Fruit fly (Drosophila melanogaster) whole organism, embryonic: Measurements from ENCODE around the gene CG32137.

Experiments used
- Abd-B ChIP-seq: fragments of 200-800 bp; sonication (Bioruptor generic); optimal IDR thresholded peaks from 2 replicates; lab custom pipeline; 2018; ENCODE audit warnings: missing biosample characterization, mild to moderate bottlenecking, missing genetic modification characterization, moderate library complexity
- Aef1 ChIP-seq: fragments of 200-800 bp; sonication (Bioruptor generic); IDR thresholded peaks from 3 replicates; pipeline ENCODE4 v1.3.6; 2022; ENCODE audit warnings: missing biosample characterization, missing genetic modification characterization
- Atf-2 ChIP-seq: fragments of 200-800 bp; sonication (Bioruptor generic); optimal IDR thresholded peaks from 2 replicates; lab custom pipeline; 2016; ENCODE audit warnings: missing biosample characterization, missing genetic modification characterization
- Atf6 ChIP-seq: fragments of 200-800 bp; sonication (Bioruptor generic); IDR thresholded peaks from 2 replicates; pipeline ENCODE4 v1.3.6; 2022; ENCODE audit warnings: missing biosample characterization, missing genetic modification characterization
- B-H2 ChIP-seq: fragments of 200-800 bp; sonication (Bioruptor generic); optimal IDR thresholded peaks from 2 replicates; lab custom pipeline; 2018; ENCODE audit warnings: missing biosample characterization, mild to moderate bottlenecking, missing genetic modification characterization
- CG10147 ChIP-seq: fragments of 200-800 bp; sonication (Bioruptor generic); optimal IDR thresholded peaks from 2 replicates; lab custom pipeline; 2019; ENCODE audit warnings: missing biosample characterization, mild to moderate bottlenecking, missing genetic modification characterization, moderate library complexity
- CG10274 ChIP-seq: fragments of 200-800 bp; sonication (Bioruptor generic); optimal IDR thresholded peaks from 3 replicates; lab custom pipeline; 2017; ENCODE audit warnings: missing biosample characterization, mild to moderate bottlenecking, missing genetic modification characterization
- CG10543 ChIP-seq: fragments of 200-800 bp; sonication (Bioruptor generic); optimal IDR thresholded peaks from 3 replicates; lab custom pipeline; 2017; ENCODE audit warnings: missing biosample characterization, mild to moderate bottlenecking, missing genetic modification characterization, moderate library complexity
- CG11093 ChIP-seq: fragments of 200-800 bp; sonication (Bioruptor generic); IDR thresholded peaks from 3 replicates; pipeline ENCODE4 v1.3.6; 2022; ENCODE audit warnings: missing biosample characterization, missing genetic modification characterization
- CG12155 ChIP-seq: fragments of 200-800 bp; sonication (Bioruptor generic); optimal IDR thresholded peaks from 3 replicates; lab custom pipeline; 2016; ENCODE audit warnings: missing biosample characterization, missing genetic modification characterization
- CG13624 ChIP-seq: fragments of 200-800 bp; sonication (Bioruptor generic); optimal IDR thresholded peaks from 2 replicates; lab custom pipeline; 2016; ENCODE audit warnings: missing biosample characterization, missing genetic modification characterization
- CG15011 ChIP-seq: fragments of 200-800 bp; sonication (Bioruptor generic); optimal IDR thresholded peaks from 3 replicates; lab custom pipeline; 2018; ENCODE audit warnings: missing biosample characterization, mild to moderate bottlenecking, missing genetic modification characterization
- CG15514 ChIP-seq: fragments of 200-800 bp; sonication (Bioruptor generic); optimal IDR thresholded peaks from 3 replicates; lab custom pipeline; 2017; ENCODE audit warnings: missing biosample characterization, missing genetic modification characterization, mild to moderate bottlenecking, moderate library complexity, missing genetic modification reagents
- CG18599 ChIP-seq: fragments of 200-800 bp; sonication (Bioruptor generic); optimal IDR thresholded peaks from 3 replicates; lab custom pipeline; 2017; ENCODE audit warnings: missing biosample characterization, missing genetic modification characterization, mild to moderate bottlenecking, moderate library complexity, missing genetic modification reagents
- CG2120 ChIP-seq: fragments of 200-800 bp; sonication (Bioruptor generic); optimal IDR thresholded peaks from 3 replicates; lab custom pipeline; 2016; ENCODE audit warnings: missing biosample characterization, missing genetic modification characterization
- CG2712 ChIP-seq: fragments of 200-800 bp; optimal IDR thresholded peaks from 3 replicates; lab custom pipeline; 2019; ENCODE audit warnings: missing biosample characterization, mild to moderate bottlenecking, missing genetic modification characterization, moderate library complexity
- CG31224 ChIP-seq: fragments of 200-800 bp; sonication (Bioruptor generic); IDR thresholded peaks from 2 replicates; pipeline ENCODE4 v1.3.6; 2022; ENCODE audit warnings: missing biosample characterization, missing genetic modification characterization
- CG34422 ChIP-seq: fragments of 200-800 bp; sonication (Bioruptor generic); IDR thresholded peaks from 3 replicates; pipeline ENCODE4 v1.3.6; 2022; ENCODE audit warnings: missing biosample characterization, missing genetic modification characterization
- CG6175 ChIP-seq: fragments of 200-800 bp; sonication (Bioruptor generic); IDR thresholded peaks from 3 replicates; pipeline ENCODE4 v1.3.6; 2022; ENCODE audit warnings: missing biosample characterization, missing genetic modification characterization
- CG6813 ChIP-seq: fragments of 200-800 bp; sonication (Bioruptor generic); optimal IDR thresholded peaks from 2 replicates; lab custom pipeline; 2017; ENCODE audit warnings: missing biosample characterization, missing genetic modification characterization, mild to moderate bottlenecking, moderate library complexity, missing genetic modification reagents
- CG9609 ChIP-seq: fragments of 200-800 bp; sonication (Bioruptor generic); optimal IDR thresholded peaks from 3 replicates; lab custom pipeline; 2016; ENCODE audit warnings: missing biosample characterization, missing genetic modification characterization
- CG9797 ChIP-seq: fragments of 200-800 bp; sonication (Bioruptor generic); optimal IDR thresholded peaks from 3 replicates; lab custom pipeline; 2018; ENCODE audit warnings: missing biosample characterization, mild to moderate bottlenecking, missing genetic modification characterization
- CTCF ChIP-seq: fragments of 200-800 bp; sonication (Bioruptor generic); optimal IDR thresholded peaks from 2 replicates; lab custom pipeline; 2017; ENCODE audit warnings: missing biosample characterization, mild to moderate bottlenecking, missing genetic modification characterization, moderate library complexity
- Doc3 ChIP-seq: fragments of 200-800 bp; sonication (Bioruptor generic); IDR thresholded peaks from 3 replicates; pipeline ENCODE4 v1.3.6; 2022; ENCODE audit warnings: missing biosample characterization, missing genetic modification characterization; ENCODE audit not compliant: partially characterized antibody
- Dp ChIP-seq: fragments of 200-800 bp; sonication (Bioruptor generic); optimal IDR thresholded peaks from 2 replicates; lab custom pipeline; 2018; ENCODE audit warnings: missing biosample characterization, mild to moderate bottlenecking, missing genetic modification characterization, moderate library complexity
- Ets65A ChIP-seq: fragments of 200-800 bp; sonication (Bioruptor generic); peaks from one replicate; lab custom pipeline; 2016; ENCODE audit warnings: missing biosample characterization, missing genetic modification characterization
- HHEX ChIP-seq: fragments of 200-800 bp; sonication (Bioruptor generic); optimal IDR thresholded peaks from 3 replicates; lab custom pipeline; 2017; ENCODE audit warnings: missing biosample characterization, mild to moderate bottlenecking, missing genetic modification characterization, missing genetic modification reagents
- Hmr ChIP-seq: fragments of 200-800 bp; sonication (Bioruptor generic); optimal IDR thresholded peaks from 3 replicates; lab custom pipeline; 2017; ENCODE audit warnings: mild to moderate bottlenecking, missing biosample characterization, missing genetic modification reagents, missing genetic modification characterization
- Hmx ChIP-seq: fragments of 200-800 bp; sonication (Bioruptor generic); optimal IDR thresholded peaks from 2 replicates; lab custom pipeline; 2016; ENCODE audit warnings: missing biosample characterization, missing genetic modification characterization
- Hr39 ChIP-seq: fragments of >200 bp; optimal IDR thresholded peaks from 2 replicates; lab custom pipeline; 2017
- Nf-YA ChIP-seq: fragments of 200-800 bp; sonication (Bioruptor generic); IDR thresholded peaks from 2 replicates; pipeline ENCODE4 v1.3.6; 2022; ENCODE audit warnings: missing biosample characterization, missing genetic modification characterization
- Rfx ChIP-seq: fragments of 200-800 bp; sonication (Bioruptor generic); IDR thresholded peaks from 2 replicates; pipeline ENCODE4 v1.3.6; 2022; ENCODE audit warnings: missing biosample characterization, missing genetic modification characterization
- abd-A ChIP-seq: fragments of 200-800 bp; sonication (Bioruptor generic); optimal IDR thresholded peaks from 3 replicates; lab custom pipeline; 2019; ENCODE audit warnings: missing biosample characterization, mild to moderate bottlenecking, missing genetic modification characterization, moderate library complexity
- ap ChIP-seq: fragments of 200-800 bp; sonication (Bioruptor generic); IDR thresholded peaks from 2 replicates; pipeline ENCODE4 v1.3.6; 2022; ENCODE audit warnings: missing biosample characterization, missing genetic modification characterization
- ara ChIP-seq: fragments of 200-800 bp; sonication (Bioruptor generic); IDR thresholded peaks from 2 replicates; pipeline ENCODE4 v1.3.6; 2022; ENCODE audit warnings: missing biosample characterization, missing genetic modification characterization
- crp ChIP-seq, 2 experiments: fragments of 200-800 bp; sonication (Bioruptor generic); optimal IDR thresholded peaks; 2 replicates in 1 of 2; 3 replicates in 1 of 2; lab custom pipeline; 2017; ENCODE audit warnings: missing biosample characterization in 2 of 2, missing genetic modification characterization in 2 of 2, mild to moderate bottlenecking in 1 of 2, moderate library complexity in 1 of 2
- dati ChIP-seq: fragments of 200-800 bp; sonication (Bioruptor generic); IDR thresholded peaks from 2 replicates; pipeline ENCODE4 v1.3.6; 2022; ENCODE audit warnings: missing biosample characterization, missing genetic modification characterization
- gce ChIP-seq: fragments of 200-800 bp; sonication (Bioruptor generic); IDR thresholded peaks from 3 replicates; pipeline ENCODE4 v1.3.6; 2022; ENCODE audit warnings: missing biosample characterization, missing genetic modification characterization
- gcm2 ChIP-seq: fragments of 200-800 bp; sonication (Bioruptor generic); optimal IDR thresholded peaks from 2 replicates; lab custom pipeline; 2016; ENCODE audit warnings: missing biosample characterization, missing genetic modification characterization
- lab ChIP-seq: fragments of 200-800 bp; sonication (Bioruptor generic); optimal IDR thresholded peaks from 3 replicates; lab custom pipeline; 2017; ENCODE audit warnings: missing biosample characterization, missing genetic modification characterization, mild to moderate bottlenecking, moderate library complexity, missing genetic modification reagents
- lbe ChIP-seq: fragments of 200-800 bp; sonication (Bioruptor generic); optimal IDR thresholded peaks from 2 replicates; lab custom pipeline; 2016; ENCODE audit warnings: missing biosample characterization, mild to moderate bottlenecking, missing genetic modification characterization
- lov ChIP-seq, 2 experiments: fragments of 200-800 bp in 1 of 2; fragments of >200 bp in 1 of 2; sonication (Bioruptor generic) in 1 of 2; IDR thresholded peaks in 1 of 2; optimal IDR thresholded peaks in 1 of 2; 2 replicates in 1 of 2; 3 replicates in 1 of 2; pipeline versions ENCODE4 v1.3.6 to Lab custom; 2017 to 2022; ENCODE audit warnings: missing biosample characterization in 1 of 2, missing genetic modification characterization in 1 of 2
- p53 ChIP-seq: fragments of 200-800 bp; sonication (Bioruptor generic); optimal IDR thresholded peaks from 2 replicates; lab custom pipeline; 2016; ENCODE audit warnings: missing biosample characterization, missing genetic modification characterization
- phol ChIP-seq: fragments of 200-800 bp; sonication (Bioruptor generic); optimal IDR thresholded peaks from 3 replicates; lab custom pipeline; 2018; ENCODE audit warnings: missing biosample characterization, mild to moderate bottlenecking, missing genetic modification characterization, moderate library complexity
- psq ChIP-seq: fragments of 200-800 bp; sonication (Bioruptor generic); optimal IDR thresholded peaks from 2 replicates; lab custom pipeline; 2017; ENCODE audit warnings: missing biosample characterization, missing genetic modification characterization
- tin ChIP-seq: fragments of 200-800 bp; sonication (Bioruptor generic); optimal IDR thresholded peaks from 3 replicates; lab custom pipeline; 2016; ENCODE audit warnings: missing biosample characterization, missing genetic modification characterization
- tna ChIP-seq: fragments of 200-800 bp; sonication (Bioruptor generic); IDR thresholded peaks from 2 replicates; pipeline ENCODE4 v1.3.6; 2022; ENCODE audit warnings: missing biosample characterization, missing genetic modification characterization; ENCODE audit not compliant: partially characterized antibody
- ttk ChIP-seq: fragments of 200-800 bp; sonication (Bioruptor generic); IDR thresholded peaks from 2 replicates; pipeline ENCODE4 v2.1.2; 2022; ENCODE audit warnings: missing biosample characterization, missing genetic modification characterization
- vfl ChIP-seq: fragments of 200-800 bp; sonication (Bioruptor generic); optimal IDR thresholded peaks from 2 replicates; lab custom pipeline; 2016; ENCODE audit warnings: missing biosample characterization, missing genetic modification characterization
- z ChIP-seq: fragments of 200-800 bp; sonication (Bioruptor generic); IDR thresholded peaks from 3 replicates; pipeline ENCODE4 v1.3.6; 2022; ENCODE audit warnings: missing biosample characterization, missing genetic modification characterization
- zf30C ChIP-seq: fragments of 200-800 bp; sonication (Bioruptor generic); optimal IDR thresholded peaks from 3 replicates; lab custom pipeline; 2018; ENCODE audit warnings: missing biosample characterization, mild to moderate bottlenecking, missing genetic modification characterization

The CG32137 gene

DNA sequence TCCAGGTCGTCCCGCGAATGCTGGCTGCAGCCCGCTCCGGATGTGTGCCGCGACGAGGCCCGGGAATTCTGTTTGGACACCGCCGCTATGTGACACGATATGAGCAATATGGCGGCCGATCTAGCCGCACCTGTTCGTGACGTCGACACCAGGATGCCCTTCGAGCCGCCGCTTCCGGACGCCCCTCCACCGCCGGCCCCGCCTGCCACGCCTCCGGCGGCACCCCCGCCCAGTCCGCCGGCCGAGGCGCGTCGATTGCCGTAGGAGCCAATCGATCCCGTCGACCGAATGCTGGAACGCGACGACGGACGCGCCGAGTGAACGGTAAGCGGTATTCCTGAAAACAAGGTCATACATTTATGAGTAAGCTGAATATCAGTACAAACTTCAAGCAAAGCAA is 43.5 kb downstream of the CG32137 start:
- TF ChIP-seq tin (GFP tag; lab: Kevin White, UChicago), result no peak
- TF ChIP-seq Hr39 (lab: Kevin White, UChicago), result peak; percentile 68
- TF ChIP-seq p53 (GFP tag; lab: Kevin White, UChicago), result no peak
- no peak for TF ChIP-seq lbe (GFP tag; lab: Kevin White, UChicago)
- no peak for TF ChIP-seq Abd-B (GFP tag; lab: Kevin White, UChicago)
- no peak for TF ChIP-seq CG2712
- TF ChIP-seq gcm2 (GFP tag; lab: Kevin White, UChicago), result no peak
- TF ChIP-seq ap (GFP tag; lab: Robert Waterston, UW), result no peak
- TF ChIP-seq Rfx, result no peak
- TF ChIP-seq, all 482 proteins: peak for 1

DNA sequence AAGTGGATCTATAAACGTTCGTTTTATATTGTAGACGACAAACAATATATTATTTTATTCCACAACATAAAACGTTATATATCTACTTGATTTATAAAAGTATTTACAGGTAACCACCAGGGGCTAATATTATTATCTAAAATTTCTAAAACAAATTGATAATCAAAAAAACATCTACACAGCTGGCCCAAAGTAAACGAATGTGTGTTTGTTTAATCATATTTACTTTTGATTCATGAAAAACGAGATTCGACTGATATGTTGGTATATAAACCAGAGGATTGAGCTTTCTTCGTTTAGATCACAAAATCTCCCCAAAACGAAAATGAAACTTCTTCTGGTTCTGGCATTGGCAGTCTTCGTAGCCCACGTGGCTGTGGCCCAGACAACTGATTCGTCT is 47.3 kb downstream of the CG32137 start, which contains the start of gene CG17362:
Gene CG17362, plus strand, starts transcription at position 291 of the 400 bp plus-strand sequence.
- TF ChIP-seq ara (GFP tag; lab: Robert Waterston, UW), result no peak
- no peak for TF ChIP-seq CG10274
- no peak for TF ChIP-seq Hmx
- no peak for TF ChIP-seq Doc3 (GFP tag; lab: Robert Waterston, UW)
- no peak for TF ChIP-seq ttk (GFP tag; lab: Robert Waterston, UW)
- TF ChIP-seq gce (GFP tag; lab: Robert Waterston, UW), result no peak
- TF ChIP-seq Dp (GFP tag; lab: Kevin White, UChicago), result no peak
- TF ChIP-seq CG15514, result peak; percentile 24
- no peak for TF ChIP-seq vfl (GFP tag; lab: Kevin White, UChicago)
- TF ChIP-seq phol (tag; lab: Kevin White, UChicago), result no peak
- no peak for TF ChIP-seq CG9797 (GFP tag; lab: Kevin White, UChicago)
- TF ChIP-seq CTCF (GFP tag; lab: Kevin White, UChicago), result no peak
- no peak for TF ChIP-seq CG9609 (GFP tag; lab: Kevin White, UChicago)
- TF ChIP-seq crp (GFP tag; optimal IDR thresholded peaks at IDR 0.05; lab: Kevin White, UChicago), result no peak
- TF ChIP-seq Hmr (GFP tag; lab: Kevin White, UChicago), result peak; percentile 37
- peak; percentile 41 for TF ChIP-seq Ets65A (GFP tag; lab: Kevin White, UChicago)
- peak; percentile 14 for TF ChIP-seq CG2120 (GFP tag; lab: Kevin White, UChicago)
- peak; percentile 13 for TF ChIP-seq CG15011
- peak; percentile 18 for TF ChIP-seq CG6813 (GFP tag; lab: Kevin White, UChicago)
- TF ChIP-seq CG12155 (GFP tag; lab: Kevin White, UChicago), result no peak
- no peak for TF ChIP-seq dati (GFP tag; lab: Robert Waterston, UW)
- no peak for TF ChIP-seq CG6175 (GFP tag; lab: Robert Waterston, UW)
- no peak for TF ChIP-seq z
- no peak for TF ChIP-seq CG31224 (GFP tag; lab: Robert Waterston, UW)
- TF ChIP-seq Atf6 (GFP tag; lab: Robert Waterston, UW), result peak; percentile 21; the same call in 1 of the 2 replicates
- no peak for TF ChIP-seq lov (optimal IDR thresholded peaks at IDR 0.05; lab: Kevin White, UChicago)
- no peak for TF ChIP-seq lov (GFP tag; IDR thresholded peaks at IDR 0.05; lab: Robert Waterston, UW)
- TF ChIP-seq B-H2 (GFP tag; lab: Kevin White, UChicago), result peak; percentile 4
- peak; percentile 73 for TF ChIP-seq CG18599 (GFP tag; lab: Kevin White, UChicago)
- no peak for TF ChIP-seq CG11093 (GFP tag; lab: Robert Waterston, UW)
- TF ChIP-seq CG34422 (GFP tag; lab: Robert Waterston, UW), result no peak
- no peak for TF ChIP-seq CG13624 (GFP tag; lab: Kevin White, UChicago)
- peak; percentile 17 for TF ChIP-seq CG10543 (GFP tag; lab: Kevin White, UChicago)
- TF ChIP-seq zf30C (GFP tag; lab: Kevin White, UChicago), result no peak
- peak; percentile 80 for TF ChIP-seq lab (GFP tag; lab: Kevin White, UChicago)
- no peak for TF ChIP-seq Atf-2 (GFP tag; lab: Kevin White, UChicago)
- TF ChIP-seq abd-A (tag; lab: Kevin White, UChicago), result no peak
- TF ChIP-seq psq (GFP tag; lab: Kevin White, UChicago), result no peak
- TF ChIP-seq CG10147, result no peak
- no peak for TF ChIP-seq Nf-YA (GFP tag; lab: Robert Waterston, UW)
- no peak for TF ChIP-seq tna (GFP tag; lab: Robert Waterston, UW)
- TF ChIP-seq Aef1 (GFP tag; lab: Robert Waterston, UW), result no peak
- peak; percentile 28 for TF ChIP-seq HHEX (GFP tag; lab: Kevin White, UChicago)
